Worm (Caenorhabditis elegans): ENCODE results near the gene F47G9.6.

Gene F47G9.6

ce11 chrV:11314025-11314880 lies 14.9 kb upstream of the F47G9.6 start:
- TF ChIP-seq dmd-9 (GFP tag; IDR thresholded peaks at IDR 0.05) = peak; percentile 96
- peak; percentile 100 for TF ChIP-seq dmd-8 (GFP tag; IDR thresholded peaks at IDR 0.05)
- TF ChIP-seq F26F4.8 (GFP tag; conservative IDR thresholded peaks at IDR 0.05) = peak; percentile 100
- TF ChIP-seq rbr-2 (tag; optimal IDR thresholded peaks at IDR 0.05) = peak; percentile 90
- TF ChIP-seq daf-16 (GFP tag; optimal IDR thresholded peaks at IDR 0.05) = peak; percentile 89 to 98
- TF ChIP-seq daf-16 (tag; optimal IDR thresholded peaks at IDR 0.05) = peak; percentile 87
- peak; percentile 89 for TF ChIP-seq dmd-6 (GFP tag; IDR thresholded peaks at IDR 0.05)
- TF ChIP-seq Y48G9A.11 (GFP tag; IDR thresholded peaks at IDR 0.05) = peak; percentile 94
- TF ChIP-seq zfp-3 (GFP tag; conservative IDR thresholded peaks at IDR 0.05) = peak; percentile 92
- peak; percentile 54 for TF ChIP-seq ceh-32 (tag; optimal IDR thresholded peaks at IDR 0.05; ENCODE audit: poor library complexity)
- TF ChIP-seq set-16 (GFP tag; IDR thresholded peaks at IDR 0.05) = no peak
- TF ChIP-seq lin-1 (GFP tag; IDR thresholded peaks at IDR 0.05) = peak; percentile 98
- TF ChIP-seq nhr-48 (tag; optimal IDR thresholded peaks at IDR 0.05) = peak; percentile 79
- TF ChIP-seq ceh-44 (GFP tag; IDR thresholded peaks at IDR 0.05) = peak; percentile 98
- peak; percentile 92 for TF ChIP-seq lir-3 (tag; optimal IDR thresholded peaks at IDR 0.05)
- peak; percentile 68 for TF ChIP-seq F37D6.2 (tag; optimal IDR thresholded peaks at IDR 0.05)
- peak; percentile 77 for TF ChIP-seq attf-4 (tag; optimal IDR thresholded peaks at IDR 0.05)
- TF ChIP-seq daf-8 (GFP tag; IDR thresholded peaks at IDR 0.05) = 0 out of 2 replicates have a peak, but pooled peaks have one; percentile 59
- TF ChIP-seq mes-2 (tag; optimal IDR thresholded peaks at IDR 0.05; ENCODE audit: poor library complexity, severe bottlenecking) = peak; percentile 93
- TF ChIP-seq zip-11 (GFP tag; IDR thresholded peaks at IDR 0.05) = peak; percentile 93
- peak; percentile 91 for TF ChIP-seq duxl-1 (tag; optimal IDR thresholded peaks at IDR 0.05; ENCODE audit: poor library complexity)
- no peak for TF ChIP-seq ceh-82 (tag; optimal IDR thresholded peaks at IDR 0.05)
- no peak for TF ChIP-seq skn-1 (tag; optimal IDR thresholded peaks at IDR 0.05)
- TF ChIP-seq lin-39 (tag; optimal IDR thresholded peaks at IDR 0.05) = no peak
- peak; percentile 93 for TF ChIP-seq aha-1 (tag)
- TF ChIP-seq F10B5.3 (tag; optimal IDR thresholded peaks at IDR 0.05) = peak; percentile 88
- peak; percentile 84 for TF ChIP-seq nhr-6 (tag; optimal IDR thresholded peaks at IDR 0.05)
- peak; percentile 99 for TF ChIP-seq sdz-12 (GFP tag; optimal IDR thresholded peaks at IDR 0.05)
- TF ChIP-seq daf-19 (GFP tag; conservative IDR thresholded peaks at IDR 0.05) = peak; percentile 98
- peak; percentile 96 for TF ChIP-seq saeg-2 (GFP tag; IDR thresholded peaks at IDR 0.05)
- TF ChIP-seq fkh-10 (GFP tag; optimal IDR thresholded peaks at IDR 0.05) = no peak
- TF ChIP-seq nhr-42 (GFP tag; IDR thresholded peaks at IDR 0.05) = peak; percentile 95
- TF ChIP-seq ZK337.2 (GFP tag; IDR thresholded peaks at IDR 0.05) = peak; percentile 95
- peak in 1 of 2 experiments; percentile 82 for TF ChIP-seq hif-1 (tag; optimal IDR thresholded peaks at IDR 0.05)
- TF ChIP-seq hlh-11 (tag; optimal IDR thresholded peaks at IDR 0.05) = peak; percentile 97
- peak; percentile 99 for TF ChIP-seq gei-8 (GFP tag; optimal IDR thresholded peaks at IDR 0.05)
- TF ChIP-seq ZK546.5 (tag; optimal IDR thresholded peaks at IDR 0.05) = peak in 1 of 2 experiments; percentile 28
- TF ChIP-seq tra-1 (GFP tag; IDR thresholded peaks at IDR 0.05) = peak; percentile 99
- peak; percentile 11 for TF ChIP-seq ama-1 (optimal IDR thresholded peaks at IDR 0.05)
- TF ChIP-seq dve-1 (tag; optimal IDR thresholded peaks at IDR 0.05; ENCODE audit: insufficient read depth) = peak; percentile 93
- TF ChIP-seq pqm-1 (tag; optimal IDR thresholded peaks at IDR 0.05) = peak; percentile 60
- TF ChIP-seq lim-7 (GFP tag; IDR thresholded peaks at IDR 0.05) = peak; percentile 100
- TF ChIP-seq spr-3 (GFP tag; optimal IDR thresholded peaks at IDR 0.05) = peak; percentile 95
- peak; percentile 86 for TF ChIP-seq jun-1 (tag; optimal IDR thresholded peaks at IDR 0.05)
- TF ChIP-seq php-3 (GFP tag; IDR thresholded peaks at IDR 0.05) = peak; percentile 95
- peak; percentile 93 for TF ChIP-seq hmg-1.1 (GFP tag; IDR thresholded peaks at IDR 0.05)
- peak; percentile 92 for TF ChIP-seq mep-1 (tag; optimal IDR thresholded peaks at IDR 0.05)
- peak; percentile 98 for TF ChIP-seq nhr-111 (GFP tag; optimal IDR thresholded peaks at IDR 0.05)
- TF ChIP-seq dpl-1 (GFP tag; optimal IDR thresholded peaks at IDR 0.05) = peak; percentile 56
- TF ChIP-seq ztf-7 (tag; optimal IDR thresholded peaks at IDR 0.05) = peak; percentile 87
